Fruit fly (Drosophila melanogaster) whole organism, embryonic: ENCODE measurements around the gene Hmt4-20.

Experiments used
- CG11504 ChIP-seq: fragments of 200-800 bp; sonication (Bioruptor generic); optimal IDR thresholded peaks from 3 replicates; lab custom pipeline; 2019; ENCODE audit warnings: missing biosample characterization, mild to moderate bottlenecking, missing genetic modification characterization, moderate library complexity
- CG12942 ChIP-seq: fragments of 200-800 bp; sonication (Bioruptor generic); optimal IDR thresholded peaks from 3 replicates; lab custom pipeline; 2016; ENCODE audit warnings: missing biosample characterization, missing genetic modification characterization
- CG13894 ChIP-seq: fragments of 200-800 bp; sonication (Bioruptor generic); optimal IDR thresholded peaks from 3 replicates; lab custom pipeline; 2018; ENCODE audit warnings: missing biosample characterization, mild to moderate bottlenecking, missing genetic modification characterization, moderate library complexity
- CG15479 ChIP-seq: fragments of 200-800 bp; sonication (Bioruptor generic); optimal IDR thresholded peaks from 3 replicates; lab custom pipeline; 2019; ENCODE audit warnings: missing biosample characterization, mild to moderate bottlenecking, missing genetic modification characterization, moderate library complexity
- CG17359 ChIP-seq: fragments of 200-800 bp; sonication (Bioruptor generic); optimal IDR thresholded peaks from 3 replicates; lab custom pipeline; 2018; ENCODE audit warnings: missing biosample characterization, mild to moderate bottlenecking, missing genetic modification characterization, moderate library complexity
- CG17612 ChIP-seq: fragments of 200-800 bp; sonication (Bioruptor generic); IDR thresholded peaks from 2 replicates; pipeline ENCODE4 v1.3.6; 2022; ENCODE audit warnings: missing biosample characterization, missing genetic modification characterization
- CG18476 ChIP-seq: fragments of 200-800 bp; sonication (Bioruptor generic); optimal IDR thresholded peaks from 2 replicates; lab custom pipeline; 2016; ENCODE audit warnings: missing biosample characterization, mild to moderate bottlenecking, missing genetic modification characterization
- CG31441 ChIP-seq: fragments of 200-800 bp; sonication (Bioruptor generic); IDR thresholded peaks from 2 replicates; pipeline ENCODE4 v1.3.6; 2022; ENCODE audit warnings: missing biosample characterization, missing genetic modification characterization
- CG4404 ChIP-seq: fragments of 200-800 bp; sonication (Bioruptor generic); IDR thresholded peaks from 2 replicates; pipeline ENCODE4 v1.3.6; 2022; ENCODE audit warnings: missing biosample characterization, missing genetic modification characterization
- CG5953 ChIP-seq: fragments of 200-800 bp; sonication (Bioruptor generic); IDR thresholded peaks from 2 replicates; pipeline ENCODE4 v1.3.6; 2022; ENCODE audit warnings: missing biosample characterization, missing genetic modification characterization
- CG6175 ChIP-seq: fragments of 200-800 bp; sonication (Bioruptor generic); IDR thresholded peaks from 3 replicates; pipeline ENCODE4 v1.3.6; 2022; ENCODE audit warnings: missing biosample characterization, missing genetic modification characterization
- CG7928 ChIP-seq: fragments of 200-800 bp; sonication (Bioruptor generic); optimal IDR thresholded peaks from 2 replicates; lab custom pipeline; 2017; ENCODE audit warnings: missing biosample characterization, mild to moderate bottlenecking, missing genetic modification characterization
- CG9215 ChIP-seq: fragments of 200-800 bp; sonication (Bioruptor generic); IDR thresholded peaks from 2 replicates; pipeline ENCODE4 v1.3.6; 2022; ENCODE audit warnings: missing biosample characterization, missing genetic modification characterization
- Deaf1 ChIP-seq: fragments of 200-800 bp; optimal IDR thresholded peaks from 3 replicates; lab custom pipeline; 2019; ENCODE audit warnings: missing biosample characterization, mild to moderate bottlenecking, missing genetic modification characterization, moderate library complexity
- E2f2 ChIP-seq: fragments of 200-800 bp; sonication (Bioruptor generic); IDR thresholded peaks from 2 replicates; pipeline ENCODE4 v1.3.6; 2022; ENCODE audit warnings: missing biosample characterization, missing genetic modification characterization
- Eip74EF ChIP-seq, 2 experiments: fragments of 200-800 bp in 1 of 2; fragments of >200 bp in 1 of 2; sonication (Bioruptor generic) in 1 of 2; optimal IDR thresholded peaks; 2 replicates each; lab custom pipeline; 2017 to 2019; ENCODE audit warnings: missing biosample characterization in 2 of 2, missing genetic modification characterization in 2 of 2, mild to moderate bottlenecking in 1 of 2, moderate library complexity in 1 of 2
- Gug ChIP-seq: fragments of 200-800 bp; sonication (Bioruptor generic); IDR thresholded peaks from 4 replicates; pipeline ENCODE4 v1.3.6; 2022; ENCODE audit warnings: missing biosample characterization, missing genetic modification characterization
- HLH3B ChIP-seq: fragments of 200-800 bp; sonication (Bioruptor generic); IDR thresholded peaks from 2 replicates; pipeline ENCODE4 v1.3.6; 2022; ENCODE audit warnings: missing biosample characterization, missing genetic modification characterization
- Hsf ChIP-seq: fragments of 200-800 bp; sonication (Bioruptor generic); optimal IDR thresholded peaks from 3 replicates; lab custom pipeline; 2016; ENCODE audit warnings: missing biosample characterization, missing genetic modification characterization
- Jarid2 ChIP-seq: fragments of 200-800 bp; sonication (Bioruptor generic); optimal IDR thresholded peaks from 3 replicates; lab custom pipeline; 2017; ENCODE audit warnings: mild to moderate bottlenecking, missing biosample characterization, missing genetic modification reagents, missing genetic modification characterization
- MBD-R2 ChIP-seq: fragments of 200-800 bp; sonication (Bioruptor generic); IDR thresholded peaks from 2 replicates; pipeline ENCODE4 v1.3.6; 2022; ENCODE audit warnings: missing biosample characterization, missing genetic modification characterization
- Myb ChIP-seq: fragments of 200-800 bp; sonication (Bioruptor generic); optimal IDR thresholded peaks from 2 replicates; lab custom pipeline; 2016; ENCODE audit warnings: missing biosample characterization, missing genetic modification characterization
- NFAT ChIP-seq: fragments of 200-800 bp; sonication (Bioruptor generic); IDR thresholded peaks from 2 replicates; pipeline ENCODE4 v1.3.6; 2022; ENCODE audit warnings: missing biosample characterization, missing genetic modification characterization
- Opbp ChIP-seq: fragments of 200-800 bp; sonication (Bioruptor generic); IDR thresholded peaks from 3 replicates; pipeline ENCODE4 v1.3.6; 2022; ENCODE audit warnings: missing biosample characterization, missing genetic modification characterization; ENCODE audit not compliant: partially characterized antibody
- Sox100B ChIP-seq: fragments of 200-800 bp; sonication (Bioruptor generic); optimal IDR thresholded peaks from 3 replicates; lab custom pipeline; 2018; ENCODE audit warnings: missing biosample characterization, mild to moderate bottlenecking, missing genetic modification characterization
- Spps ChIP-seq: fragments of 200-800 bp; sonication (Bioruptor generic); optimal IDR thresholded peaks from 2 replicates; lab custom pipeline; 2018; ENCODE audit warnings: missing biosample characterization, mild to moderate bottlenecking, missing genetic modification characterization
- Trl ChIP-seq, 3 experiments: fragments of >200 bp in 2 of 3; fragments of 200-800 bp in 1 of 3; sonication (Bioruptor generic) in 1 of 3; optimal IDR thresholded peaks; 2 replicates in 1 of 3; 3 replicates in 2 of 3; lab custom pipeline; 2016 to 2017; ENCODE audit warnings: missing biosample characterization in 1 of 3, missing genetic modification characterization in 1 of 3
- ase ChIP-seq: fragments of 200-800 bp; sonication (Bioruptor generic); IDR thresholded peaks from 3 replicates; pipeline ENCODE4 v1.3.6; 2022; ENCODE audit warnings: missing biosample characterization, missing genetic modification characterization
- cato ChIP-seq: fragments of 200-800 bp; sonication (Bioruptor generic); optimal IDR thresholded peaks from 2 replicates; lab custom pipeline; 2016; ENCODE audit warnings: missing biosample characterization, missing genetic modification characterization, borderline replicate concordance
- dan ChIP-seq: fragments of 200-800 bp; sonication (Bioruptor generic); IDR thresholded peaks from 2 replicates; pipeline ENCODE4 v1.3.6; 2022; ENCODE audit warnings: missing biosample characterization, missing genetic modification characterization
- disco-r ChIP-seq: fragments of 200-800 bp; sonication (Bioruptor generic); optimal IDR thresholded peaks from 2 replicates; lab custom pipeline; 2016; ENCODE audit warnings: missing biosample characterization, missing genetic modification characterization
- dysf ChIP-seq: fragments of 200-800 bp; sonication (Bioruptor generic); IDR thresholded peaks from 3 replicates; pipeline ENCODE4 v1.3.6; 2022; ENCODE audit warnings: missing biosample characterization, missing genetic modification characterization
- fru ChIP-seq: fragments of >200 bp; optimal IDR thresholded peaks from 2 replicates; lab custom pipeline; 2017
- gcm ChIP-seq: fragments of 200-800 bp; sonication (Bioruptor generic); optimal IDR thresholded peaks from 2 replicates; lab custom pipeline; 2019; ENCODE audit warnings: missing biosample characterization, mild to moderate bottlenecking, missing genetic modification characterization, moderate library complexity
- gfzf ChIP-seq: fragments of 200-800 bp; sonication (Bioruptor generic); optimal IDR thresholded peaks from 2 replicates; lab custom pipeline; 2016; ENCODE audit warnings: missing biosample characterization, mild to moderate bottlenecking, missing genetic modification characterization, moderate library complexity
- grau ChIP-seq: fragments of 200-800 bp; optimal IDR thresholded peaks from 3 replicates; lab custom pipeline; 2019; ENCODE audit warnings: missing biosample characterization, mild to moderate bottlenecking, missing genetic modification characterization, moderate library complexity
- gsb ChIP-seq: fragments of 200-800 bp; sonication (Bioruptor generic); IDR thresholded peaks from 2 replicates; pipeline ENCODE4 v1.3.6; 2022; ENCODE audit warnings: missing biosample characterization, missing genetic modification characterization
- hkb ChIP-seq, 2 experiments: fragments of 200-800 bp in 1 of 2; fragments of >200 bp in 1 of 2; sonication (Bioruptor generic) in 1 of 2; IDR thresholded peaks in 1 of 2; optimal IDR thresholded peaks in 1 of 2; 2 replicates each; pipeline versions ENCODE4 v1.3.6 to Lab custom; 2017 to 2022; ENCODE audit warnings: missing biosample characterization in 1 of 2, missing genetic modification characterization in 1 of 2
- kay ChIP-seq: fragments of 200-800 bp; sonication (Bioruptor generic); optimal IDR thresholded peaks from 2 replicates; lab custom pipeline; 2016; ENCODE audit warnings: missing biosample characterization, missing genetic modification characterization
- lmd ChIP-seq: fragments of 200-800 bp; sonication (Bioruptor generic); IDR thresholded peaks from 2 replicates; pipeline ENCODE4 v1.3.6; 2022; ENCODE audit warnings: missing biosample characterization, missing genetic modification characterization
- nerfin-2 ChIP-seq: fragments of 200-800 bp; sonication (Bioruptor generic); IDR thresholded peaks from 2 replicates; pipeline ENCODE4 v1.3.6; 2022; ENCODE audit warnings: missing biosample characterization, missing genetic modification characterization; ENCODE audit not compliant: partially characterized antibody
- peb ChIP-seq: fragments of 200-800 bp; sonication (Bioruptor generic); IDR thresholded peaks from 2 replicates; pipeline ENCODE4 v1.3.6; 2022; ENCODE audit warnings: missing biosample characterization, missing genetic modification characterization
- pros ChIP-seq: fragments of 200-800 bp; sonication (Bioruptor generic); optimal IDR thresholded peaks from 3 replicates; lab custom pipeline; 2019; ENCODE audit warnings: missing biosample characterization, mild to moderate bottlenecking, missing genetic modification characterization, moderate library complexity
- pzg ChIP-seq: fragments of 200-800 bp; sonication (Bioruptor generic); optimal IDR thresholded peaks from 3 replicates; lab custom pipeline; 2018; ENCODE audit warnings: missing biosample characterization, mild to moderate bottlenecking, missing genetic modification characterization, moderate library complexity
- sc ChIP-seq, 3 experiments: fragments of >200 bp in 2 of 3; fragments of 200-800 bp in 1 of 3; sonication (Bioruptor generic) in 1 of 3; optimal IDR thresholded peaks; 2 replicates in 2 of 3; 3 replicates in 1 of 3; lab custom pipeline; 2017; ENCODE audit warnings: mild to moderate bottlenecking in 1 of 3, missing biosample characterization in 1 of 3, missing genetic modification characterization in 1 of 3, missing genetic modification reagents in 1 of 3
- sens ChIP-seq: fragments of 200-800 bp; sonication (Bioruptor generic); peaks from one replicate; lab custom pipeline; 2016; ENCODE audit warnings: missing biosample characterization, missing genetic modification characterization
- stc ChIP-seq: fragments of 200-800 bp; sonication (Bioruptor generic); IDR thresholded peaks from 2 replicates; pipeline ENCODE4 v1.3.6; 2022; ENCODE audit warnings: missing biosample characterization, missing genetic modification characterization
- ttk ChIP-seq: fragments of 200-800 bp; sonication (Bioruptor generic); IDR thresholded peaks from 2 replicates; pipeline ENCODE4 v2.1.2; 2022; ENCODE audit warnings: missing biosample characterization, missing genetic modification characterization
- wdn ChIP-seq: fragments of 200-800 bp; sonication (Bioruptor generic); IDR thresholded peaks from 2 replicates; pipeline ENCODE4 v1.3.6; 2022; ENCODE audit warnings: missing biosample characterization, missing genetic modification characterization
- wor ChIP-seq: fragments of 200-800 bp; sonication (Bioruptor generic); IDR thresholded peaks from 2 replicates; pipeline ENCODE4 v1.3.6; 2022; ENCODE audit warnings: missing biosample characterization, missing genetic modification characterization
- yki ChIP-seq: fragments of >200 bp; optimal IDR thresholded peaks from 3 replicates; lab custom pipeline; 2018
- zen2 ChIP-seq: fragments of 200-800 bp; sonication (Bioruptor generic); IDR thresholded peaks from 3 replicates; pipeline ENCODE4 v1.3.6; 2022; ENCODE audit warnings: missing biosample characterization, missing genetic modification characterization; ENCODE audit not compliant: partially characterized antibody

Hmt4-20 gene

DNA sequence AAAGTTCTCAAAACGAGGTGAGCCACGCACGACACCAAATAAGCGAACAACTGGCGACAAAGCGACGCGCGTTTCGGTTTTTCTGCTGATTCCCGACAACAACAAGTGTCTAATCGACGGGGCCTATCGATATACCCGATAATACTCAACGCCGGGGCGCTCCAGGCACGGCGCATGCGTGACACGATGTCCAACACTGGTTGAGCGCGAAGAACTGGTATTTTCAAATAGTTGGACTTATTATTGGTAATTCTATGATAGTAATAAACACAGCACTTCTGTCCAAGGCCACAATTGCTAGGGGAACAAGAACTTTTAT, 38.4 kb downstream of the Hmt4-20 start (continued):
- TF ChIP-seq Myb (GFP tag; lab: Kevin White, UChicago) = peak; percentile 44
- no peak for TF ChIP-seq CG11504 (tag; lab: Kevin White, UChicago)
- TF ChIP-seq pros = no peak
- no peak for TF ChIP-seq CG4404
- TF ChIP-seq Hsf (GFP tag; lab: Kevin White, UChicago) = peak; percentile 13
- TF ChIP-seq Opbp (GFP tag; lab: Robert Waterston, UW) = peak; percentile 87
- no peak for TF ChIP-seq CG17612
- TF ChIP-seq lmd (GFP tag; lab: Robert Waterston, UW) = no peak
- no peak for TF ChIP-seq disco-r
- no peak for TF ChIP-seq sc (optimal IDR thresholded peaks at IDR 0.05; lab: Kevin White, UChicago)
- no peak for TF ChIP-seq sc (GFP tag; optimal IDR thresholded peaks at IDR 0.05; lab: Kevin White, UChicago)
- TF ChIP-seq Trl (optimal IDR thresholded peaks at IDR 0.05; lab: Kevin White, UChicago) = no peak
- TF ChIP-seq Trl (GFP tag; optimal IDR thresholded peaks at IDR 0.05; lab: Kevin White, UChicago) = no peak
- TF ChIP-seq stc (GFP tag; lab: Robert Waterston, UW) = no peak
- no peak for TF ChIP-seq grau (tag; lab: Kevin White, UChicago)
- no peak for TF ChIP-seq NFAT
- TF ChIP-seq CG18476 (GFP tag; lab: Kevin White, UChicago) = no peak
- no peak for TF ChIP-seq ase (GFP tag; lab: Robert Waterston, UW)
- TF ChIP-seq Deaf1 (tag; lab: Kevin White, UChicago) = peak; percentile 62
- no peak for TF ChIP-seq CG7928
- TF ChIP-seq CG6175 (GFP tag; lab: Robert Waterston, UW) = no peak
- no peak for TF ChIP-seq yki (lab: Kevin White, UChicago)
- TF ChIP-seq Eip74EF (GFP tag; optimal IDR thresholded peaks at IDR 0.05; lab: Kevin White, UChicago) = no peak
- peak; percentile 37 for TF ChIP-seq gfzf (GFP tag; lab: Kevin White, UChicago)
- TF ChIP-seq sens (GFP tag; lab: Kevin White, UChicago) = peak; percentile 58
- TF ChIP-seq Spps = no peak
- no peak for TF ChIP-seq CG31441
- TF ChIP-seq nerfin-2 = peak; percentile 42; the same call in 1 of the 2 replicates
- no peak for TF ChIP-seq kay (GFP tag; lab: Kevin White, UChicago)
- no peak for TF ChIP-seq Jarid2
- no peak for TF ChIP-seq CG12942 (GFP tag; lab: Kevin White, UChicago)
- no peak for TF ChIP-seq Gug
- no peak for TF ChIP-seq CG15479 (GFP tag; lab: Kevin White, UChicago)
- peak; percentile 71; the same call in 2 of the 3 replicates for TF ChIP-seq zen2 (GFP tag; lab: Robert Waterston, UW)
- TF ChIP-seq CG17359 (tag; lab: Kevin White, UChicago) = no peak
- no peak for TF ChIP-seq fru
- TF ChIP-seq Sox100B (GFP tag; lab: Kevin White, UChicago) = no peak
- TF ChIP-seq gcm (GFP tag; lab: Kevin White, UChicago) = no peak
- peak; percentile 29 for TF ChIP-seq CG13894 (tag; lab: Kevin White, UChicago)
- TF ChIP-seq dysf (GFP tag; lab: Robert Waterston, UW) = no peak
- TF ChIP-seq CG5953 = no peak
- TF ChIP-seq ttk (GFP tag; lab: Robert Waterston, UW) = no peak
- TF ChIP-seq hkb (optimal IDR thresholded peaks at IDR 0.05; lab: Kevin White, UChicago) = no peak
- no peak for TF ChIP-seq hkb (GFP tag; IDR thresholded peaks at IDR 0.05; lab: Robert Waterston, UW)
- TF ChIP-seq peb (GFP tag; lab: Robert Waterston, UW) = no peak
- TF ChIP-seq gsb (GFP tag; lab: Robert Waterston, UW) = no peak
- peak; percentile 90 for TF ChIP-seq E2f2 (GFP tag; lab: Robert Waterston, UW)
- TF ChIP-seq CG9215 (GFP tag; lab: Robert Waterston, UW) = no peak
- peak; percentile 66 for TF ChIP-seq pzg (GFP tag; lab: Kevin White, UChicago)
- no peak; the same call in 1 of the 2 replicates for TF ChIP-seq MBD-R2 (GFP tag; lab: Robert Waterston, UW)
- no peak for TF ChIP-seq wdn (GFP tag; lab: Robert Waterston, UW)
- TF ChIP-seq cato (GFP tag; lab: Kevin White, UChicago) = no peak
- TF ChIP-seq dan = no peak
- TF ChIP-seq HLH3B (GFP tag; lab: Robert Waterston, UW) = no peak
- TF ChIP-seq wor = no peak
